Fruit fly (Drosophila melanogaster) whole organism, pupa: ENCODE results near the gene Bx.
A peak's percentile ranks its signal among the peaks of the same experiment; 100 is the strongest.

ENCODE experiments used
- CG10348 ChIP-seq: fragments of 200-800 bp; sonication (Bioruptor generic); IDR thresholded peaks from 2 replicates; pipeline ENCODE4 v1.3.6; 2022; ENCODE audit warnings: missing biosample characterization, missing genetic modification characterization
- CG12605 ChIP-seq: fragments of 200-800 bp; sonication (Bioruptor generic); IDR thresholded peaks from 2 replicates; pipeline ENCODE4 v1.3.6; 2022; ENCODE audit warnings: missing biosample characterization, missing genetic modification characterization
- CG13204 ChIP-seq: fragments of 200-800 bp; sonication (Bioruptor generic); optimal IDR thresholded peaks from 2 replicates; lab custom pipeline; 2018; ENCODE audit warnings: missing biosample characterization, mild to moderate bottlenecking, missing genetic modification characterization, moderate library complexity
- CG14655 ChIP-seq: fragments of 200-800 bp; sonication (Bioruptor generic); optimal IDR thresholded peaks from 3 replicates; lab custom pipeline; 2017; ENCODE audit warnings: mild to moderate bottlenecking, missing biosample characterization, missing genetic modification reagents, missing genetic modification characterization
- CG15710 ChIP-seq: fragments of 200-800 bp; sonication (Bioruptor generic); optimal IDR thresholded peaks from 2 replicates; lab custom pipeline; 2018; ENCODE audit warnings: missing biosample characterization, mild to moderate bottlenecking, missing genetic modification characterization, moderate library complexity
- CG34367 ChIP-seq: fragments of 200-800 bp; sonication (Bioruptor generic); optimal IDR thresholded peaks from 2 replicates; lab custom pipeline; 2018; ENCODE audit warnings: missing biosample characterization, mild to moderate bottlenecking, missing genetic modification characterization
- CG4496 ChIP-seq: fragments of 200-800 bp; sonication (Bioruptor generic); IDR thresholded peaks from 3 replicates; pipeline ENCODE4 v1.3.6; 2022; ENCODE audit warnings: missing biosample characterization, missing genetic modification characterization
- CG8159 ChIP-seq: fragments of 200-800 bp; sonication (Bioruptor generic); optimal IDR thresholded peaks from 3 replicates; lab custom pipeline; 2018; ENCODE audit warnings: missing biosample characterization, mild to moderate bottlenecking, missing genetic modification characterization, moderate library complexity
- CG8301 ChIP-seq: fragments of 200-800 bp; sonication (Bioruptor generic); optimal IDR thresholded peaks from 2 replicates; lab custom pipeline; 2018; ENCODE audit warnings: missing biosample characterization, mild to moderate bottlenecking, missing genetic modification characterization
- CG9948 ChIP-seq: fragments of 200-800 bp; sonication (Bioruptor generic); optimal IDR thresholded peaks from 2 replicates; lab custom pipeline; 2018; ENCODE audit warnings: missing biosample characterization, mild to moderate bottlenecking, missing genetic modification characterization, moderate library complexity
- D1 ChIP-seq: fragments of 200-800 bp; sonication (Bioruptor generic); optimal IDR thresholded peaks from 2 replicates; lab custom pipeline; 2018; ENCODE audit warnings: missing biosample characterization, mild to moderate bottlenecking, missing genetic modification characterization, moderate library complexity
- Pif1B ChIP-seq: fragments of 200-800 bp; sonication (Bioruptor generic); optimal IDR thresholded peaks from 3 replicates; lab custom pipeline; 2016; ENCODE audit warnings: missing biosample characterization, missing genetic modification characterization
- Snoo ChIP-seq: fragments of 200-800 bp; sonication (Bioruptor generic); optimal IDR thresholded peaks from 3 replicates; lab custom pipeline; 2017; ENCODE audit warnings: missing biosample characterization, mild to moderate bottlenecking, missing genetic modification characterization, inconsistent platforms
- rn ChIP-seq: fragments of 200-800 bp; sonication (Bioruptor generic); IDR thresholded peaks from 2 replicates; pipeline ENCODE4 v1.3.6; 2022; ENCODE audit warnings: missing biosample characterization, missing genetic modification characterization

DNA sequence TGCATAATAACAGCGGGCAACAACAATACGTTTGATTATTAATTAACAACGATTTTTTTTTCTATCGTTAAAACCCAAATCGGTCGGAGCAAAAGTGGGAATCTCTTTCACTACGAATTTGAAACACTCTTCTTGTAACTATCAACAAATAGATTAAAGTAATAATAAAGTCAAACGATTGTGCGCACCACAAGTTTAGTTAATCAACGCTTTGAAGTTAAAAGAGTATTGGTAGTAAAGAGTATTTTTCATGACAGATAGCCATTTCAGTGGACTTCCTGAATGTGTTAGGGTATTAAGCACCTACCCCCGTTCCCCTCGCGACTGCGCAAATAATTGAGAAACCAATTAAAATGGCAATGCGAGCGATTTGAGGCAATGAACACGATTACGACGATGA, 31.6 kb downstream of the Bx start:
- TF ChIP-seq CG15710 (tag; lab: Kevin White, UChicago): peak; percentile 39
- TF ChIP-seq D1 (tag; lab: Kevin White, UChicago): no peak
- peak; percentile 40 for TF ChIP-seq CG9948 (tag; lab: Kevin White, UChicago)
- peak; percentile 59; the same call in 1 of the 2 replicates for TF ChIP-seq CG10348 (GFP tag; lab: Robert Waterston, UW)
- TF ChIP-seq Pif1B (GFP tag; lab: Kevin White, UChicago): peak; percentile 29
- peak; percentile 29 for TF ChIP-seq CG8159 (tag; lab: Kevin White, UChicago)
- TF ChIP-seq Snoo (tag; lab: Kevin White, UChicago): peak; percentile 23
- peak; percentile 57 for TF ChIP-seq CG8301
- peak; percentile 41 for TF ChIP-seq CG34367 (tag; lab: Kevin White, UChicago)
- peak; percentile 56 for TF ChIP-seq CG14655 (GFP tag; lab: Kevin White, UChicago)
- peak; percentile 81 for TF ChIP-seq rn (GFP tag; lab: Robert Waterston, UW)
- TF ChIP-seq CG12605 (GFP tag; lab: Robert Waterston, UW): peak; percentile 63
- TF ChIP-seq CG13204: no peak
- peak; percentile 94 for TF ChIP-seq CG4496
